Worm (Caenorhabditis elegans): ENCODE measurements around the gene F42A9.11.

F42A9.11 gene

ce11 chrIV:8648502-8648901 lies 21.1 kb downstream of the F42A9.11 start, which contains the start of gene cyp-33E1:
TSS of gene cyp-33E1 (minus strand) at chrIV:8648602.
- TF ChIP-seq dmd-8 (GFP tag; IDR thresholded peaks at IDR 0.05): no peak
- no peak for TF ChIP-seq ama-1 (optimal IDR thresholded peaks at IDR 0.05)
- no peak for TF ChIP-seq F10B5.3 (tag; optimal IDR thresholded peaks at IDR 0.05)
- TF ChIP-seq nhr-76 (tag; optimal IDR thresholded peaks at IDR 0.05): no peak
- no peak for TF ChIP-seq lim-7 (GFP tag; IDR thresholded peaks at IDR 0.05)
- TF ChIP-seq T20F7.1 (GFP tag; optimal IDR thresholded peaks at IDR 0.05): no peak
- no peak for TF ChIP-seq mep-1 (tag; optimal IDR thresholded peaks at IDR 0.05)
- no peak for TF ChIP-seq vab-7 (GFP tag; IDR thresholded peaks at IDR 0.05)
- no peak for TF ChIP-seq F26F4.8 (GFP tag; conservative IDR thresholded peaks at IDR 0.05)
- no peak for TF ChIP-seq gei-8 (GFP tag; optimal IDR thresholded peaks at IDR 0.05)
- no peak for TF ChIP-seq lsy-2 (tag; optimal IDR thresholded peaks at IDR 0.05)
- TF ChIP-seq ceh-44 (GFP tag; IDR thresholded peaks at IDR 0.05): no peak
- no peak for TF ChIP-seq dve-1 (tag; optimal IDR thresholded peaks at IDR 0.05; ENCODE audit: insufficient read depth)
- TF ChIP-seq F49E8.2 (tag; optimal IDR thresholded peaks at IDR 0.05; ENCODE audit: borderline replicate concordance): no peak
- no peak for TF ChIP-seq nhr-25 (tag; optimal IDR thresholded peaks at IDR 0.05; ENCODE audit: borderline replicate concordance, insufficient read depth)

ce11 chrIV:8650696-8651095 lies 23.3 kb downstream of the F42A9.11 start, which contains the start of gene C49C8.2:
TSS of gene C49C8.2 (plus strand) at chrIV:8651088.
- TF ChIP-seq hlh-11 (tag; optimal IDR thresholded peaks at IDR 0.05) (peak; percentile 51), aha-1 (tag) (peak; percentile 57), dve-1 (tag; optimal IDR thresholded peaks at IDR 0.05; ENCODE audit: insufficient read depth) (peak; percentile 56), T20F7.1 (GFP tag; optimal IDR thresholded peaks at IDR 0.05) (peak; percentile 28), dmd-6 (GFP tag; IDR thresholded peaks at IDR 0.05) (peak; percentile 10; the same call in 1 of the 2 replicates), nhr-28 (tag; optimal IDR thresholded peaks at IDR 0.05) (peak; percentile 22), daf-8 (GFP tag; IDR thresholded peaks at IDR 0.05) (no peak), php-3 (GFP tag; IDR thresholded peaks at IDR 0.05) (no peak), unc-62 (GFP tag; optimal IDR thresholded peaks at IDR 0.05 in 1 of 2) (peak in 1 of 2 experiments; percentile 81), unc-62 (tag; optimal IDR thresholded peaks at IDR 0.05) (no peak), Y5F2A.4 (GFP tag; optimal IDR thresholded peaks at IDR 0.05) (no peak), daf-16 (GFP tag; optimal IDR thresholded peaks at IDR 0.05) (no peak), daf-16 (tag; optimal IDR thresholded peaks at IDR 0.05) (peak; percentile 66)

DNA sequence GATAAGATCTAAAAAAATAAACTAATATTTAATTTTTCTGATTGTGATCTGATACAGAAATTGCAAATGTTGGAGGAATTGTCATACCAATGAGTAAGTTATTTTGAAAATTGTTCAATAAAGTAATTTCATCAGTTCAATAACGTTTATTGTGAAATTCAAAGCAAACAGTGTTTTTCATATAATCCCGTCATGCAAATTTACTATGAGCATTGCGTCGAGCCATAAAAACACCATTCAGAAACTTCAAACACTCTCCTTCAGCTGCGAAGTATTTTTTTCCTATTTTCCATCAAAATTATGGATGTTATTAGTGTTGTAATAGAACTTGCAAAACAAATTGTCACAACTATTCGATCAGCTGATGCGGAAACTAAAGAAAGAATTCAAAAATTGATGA lies 24.4 kb downstream of the F42A9.11 start, which contains the start of gene C49C8.8:
C49C8.8 (plus strand) TSS at position 301 of the 400 bp plus-strand sequence.
- no peak for TF ChIP-seq nhr-42 (GFP tag; IDR thresholded peaks at IDR 0.05)
- TF ChIP-seq daf-19 (GFP tag; conservative IDR thresholded peaks at IDR 0.05): no peak
- no peak for TF ChIP-seq T20F7.1 (GFP tag; optimal IDR thresholded peaks at IDR 0.05)
- no peak for TF ChIP-seq cey-2 (tag; optimal IDR thresholded peaks at IDR 0.05; ENCODE audit: borderline replicate concordance, insufficient read depth)
- no peak for TF ChIP-seq F37D6.2 (tag; optimal IDR thresholded peaks at IDR 0.05)
- TF ChIP-seq Y48G9A.11 (GFP tag; IDR thresholded peaks at IDR 0.05): no peak
- no peak for TF ChIP-seq madf-5 (GFP tag; IDR thresholded peaks at IDR 0.05)

ce11 chrIV:8653592-8653991 lies 26.2 kb downstream of the F42A9.11 start, which contains the start of gene C49C8.5:
TSS of gene C49C8.5 (minus strand) at chrIV:8653664.
- TF ChIP-seq dve-1 (tag; optimal IDR thresholded peaks at IDR 0.05; ENCODE audit: insufficient read depth) (peak; percentile 10), skn-1 (tag; optimal IDR thresholded peaks at IDR 0.05) (no peak), pqm-1 (tag; optimal IDR thresholded peaks at IDR 0.05) (peak; percentile 59), unc-130 (GFP tag; optimal IDR thresholded peaks at IDR 0.05) (no peak), sdz-12 (GFP tag; optimal IDR thresholded peaks at IDR 0.05) (no peak), zfp-3 (GFP tag; conservative IDR thresholded peaks at IDR 0.05) (no peak), Y105C5A.15 (GFP tag; IDR thresholded peaks at IDR 0.05) (no peak), tra-1 (GFP tag; IDR thresholded peaks at IDR 0.05) (no peak), dpl-1 (GFP tag; optimal IDR thresholded peaks at IDR 0.05) (no peak), F26F4.8 (GFP tag; conservative IDR thresholded peaks at IDR 0.05) (no peak), ceh-82 (tag; optimal IDR thresholded peaks at IDR 0.05) (no peak), mxl-3 (GFP tag; optimal IDR thresholded peaks at IDR 0.05) (no peak), ceh-28 (tag; optimal IDR thresholded peaks at IDR 0.05) (no peak), ZK546.5 (tag; optimal IDR thresholded peaks at IDR 0.05) (no peak), mes-2 (tag; optimal IDR thresholded peaks at IDR 0.05; ENCODE audit: poor library complexity, severe bottlenecking) (no peak), tag-97 (GFP tag; IDR thresholded peaks at IDR 0.05) (no peak), ZK337.2 (GFP tag; IDR thresholded peaks at IDR 0.05) (no peak), lin-13 (GFP tag; optimal IDR thresholded peaks at IDR 0.05) (no peak)
